Worm (Caenorhabditis elegans) whole organism, young adult: ENCODE results near the gene sedl-1.

Source experiments
- B0035.1 ChIP-seq: sonication (generic microtip); optimal IDR thresholded peaks from 2 replicates; lab custom pipeline; 2016; ENCODE audit warnings: missing genetic modification characterization, mild to moderate bottlenecking, missing compliant biosample characterization, missing genotype, missing genetic modification reagents
- D2030.7 ChIP-seq: fragments of 200-800 bp; sonication (Bioruptor generic); IDR thresholded peaks from 2 replicates; pipeline ENCODE4 v1.3.6; 2022; ENCODE audit warnings: missing genetic modification reagents, missing genetic modification characterization, missing compliant biosample characterization
- F22D6.2 ChIP-seq: sonication (generic microtip); optimal IDR thresholded peaks from 2 replicates; lab custom pipeline; 2016; ENCODE audit warnings: mild to moderate bottlenecking, missing genetic modification characterization, missing compliant biosample characterization
- F52B5.7 ChIP-seq: sonication (generic microtip); optimal IDR thresholded peaks from 2 replicates; lab custom pipeline; 2016; ENCODE audit warnings: mild to moderate bottlenecking, missing genetic modification characterization, missing compliant biosample characterization
- K12H6.12 ChIP-seq: fragments of 200-800 bp; sonication (Bioruptor generic); optimal IDR thresholded peaks from 2 replicates; lab custom pipeline; 2018; ENCODE audit warnings: mild to moderate bottlenecking, missing genetic modification characterization, missing compliant biosample characterization
- Y53G8AR.9 ChIP-seq: fragments of 200-800 bp; sonication (Bioruptor generic); conservative IDR thresholded peaks from 2 replicates; pipeline ENCODE4 v1.3.6; 2022; ENCODE audit warnings: missing genetic modification reagents, missing genetic modification characterization, missing compliant biosample characterization
- Y79H2A.3 ChIP-seq: fragments of 200-800 bp; sonication (Bioruptor generic); conservative IDR thresholded peaks from 2 replicates; pipeline ENCODE4 v1.3.6; 2022; ENCODE audit warnings: missing genetic modification reagents, missing genetic modification characterization, missing compliant biosample characterization
- akir-1 ChIP-seq: fragments of 200-800 bp; sonication (Bioruptor generic); optimal IDR thresholded peaks from 2 replicates; lab custom pipeline; 2018; ENCODE audit warnings: mild to moderate bottlenecking, missing genetic modification characterization, moderate library complexity, missing compliant biosample characterization
- aptf-2 ChIP-seq: fragments of 200-800 bp; sonication (Bioruptor generic); conservative IDR thresholded peaks from 2 replicates; pipeline ENCODE4 v1.3.6; 2022; ENCODE audit warnings: missing genetic modification reagents, missing genetic modification characterization, missing compliant biosample characterization
- atf-7 ChIP-seq: sonication (generic microtip); optimal IDR thresholded peaks from 2 replicates; lab custom pipeline; 2017; ENCODE audit warnings: mild to moderate bottlenecking, missing genetic modification characterization, missing compliant biosample characterization
- attf-5 ChIP-seq: fragments of 200-800 bp; sonication (Bioruptor generic); optimal IDR thresholded peaks from 2 replicates; lab custom pipeline; 2018; ENCODE audit warnings: mild to moderate bottlenecking, missing genetic modification characterization, missing compliant biosample characterization
- attf-6 ChIP-seq: fragments of 200-800 bp; sonication (Bioruptor generic); IDR thresholded peaks from 2 replicates; pipeline ENCODE4 v1.3.6; 2022; ENCODE audit warnings: missing genetic modification reagents, missing genetic modification characterization, missing compliant biosample characterization
- bed-1 ChIP-seq: fragments of 200-800 bp; sonication (Bioruptor generic); IDR thresholded peaks from 2 replicates; pipeline ENCODE4 v1.3.6; 2022; ENCODE audit warnings: missing genetic modification reagents, missing genetic modification characterization, missing compliant biosample characterization
- bed-2 ChIP-seq: fragments of 200-800 bp; sonication (Bioruptor generic); IDR thresholded peaks from 2 replicates; pipeline ENCODE4 v1.3.6; 2022; ENCODE audit warnings: missing genetic modification reagents, missing genetic modification characterization, missing compliant biosample characterization
- ccch-3 ChIP-seq: fragments of 200-800 bp; sonication (Bioruptor generic); optimal IDR thresholded peaks from 2 replicates; lab custom pipeline; 2018; ENCODE audit warnings: mild to moderate bottlenecking, missing genetic modification characterization, missing compliant biosample characterization
- ceh-100 ChIP-seq: fragments of 200-800 bp; sonication (Bioruptor generic); IDR thresholded peaks from 2 replicates; pipeline ENCODE4 v1.3.6; 2022; ENCODE audit warnings: missing genetic modification reagents, missing genetic modification characterization, missing compliant biosample characterization
- ceh-40 ChIP-seq: fragments of 200-800 bp; sonication (Bioruptor generic); IDR thresholded peaks from 2 replicates; pipeline ENCODE4 v1.3.6; 2022; ENCODE audit warnings: missing genetic modification characterization, missing compliant biosample characterization
- ceh-58 ChIP-seq: fragments of 200-800 bp; sonication (Bioruptor generic); IDR thresholded peaks from 2 replicates; pipeline ENCODE4 v1.3.6; 2022; ENCODE audit warnings: missing genetic modification characterization, missing compliant biosample characterization
- ceh-79 ChIP-seq: sonication (generic microtip); optimal IDR thresholded peaks from 2 replicates; lab custom pipeline; 2017; ENCODE audit warnings: mild to moderate bottlenecking, missing genetic modification characterization, missing compliant biosample characterization
- ceh-91 ChIP-seq: fragments of 200-800 bp; sonication (Bioruptor generic); IDR thresholded peaks from 2 replicates; pipeline ENCODE4 v1.3.6; 2022; ENCODE audit warnings: missing genetic modification reagents, missing genetic modification characterization, missing compliant biosample characterization
- chd-7 ChIP-seq: sonication (generic microtip); optimal IDR thresholded peaks from 2 replicates; lab custom pipeline; 2016; ENCODE audit warnings: mild to moderate bottlenecking, missing genetic modification characterization, moderate library complexity, missing compliant biosample characterization
- efl-1 ChIP-seq: fragments of 150-350 bp; optimal IDR thresholded peaks from 2 replicates; lab custom pipeline; 2014; ENCODE audit warnings: missing biosample characterization, missing genetic modification reagents, missing genetic modification characterization
- ekl-4 ChIP-seq: fragments of 200-800 bp; sonication (Bioruptor generic); IDR thresholded peaks from 2 replicates; pipeline ENCODE4 v1.3.6; 2022; ENCODE audit warnings: missing genetic modification reagents, missing genetic modification characterization, missing compliant biosample characterization
- ets-4 ChIP-seq: fragments of 200-800 bp; sonication (Bioruptor generic); optimal IDR thresholded peaks from 2 replicates; lab custom pipeline; 2018; ENCODE audit warnings: mild to moderate bottlenecking, missing genetic modification characterization, missing compliant biosample characterization
- him-1 ChIP-seq: sonication (generic microtip); optimal IDR thresholded peaks from 2 replicates; lab custom pipeline; 2016; ENCODE audit warnings: missing genotype, missing genetic modification reagents, missing genetic modification characterization, missing compliant biosample characterization
- hmg-1.2 ChIP-seq: fragments of 200-800 bp; sonication (Bioruptor generic); IDR thresholded peaks from 2 replicates; pipeline ENCODE4 v1.3.6; 2022; ENCODE audit warnings: missing genetic modification reagents, missing genetic modification characterization, missing compliant biosample characterization
- lag-1 ChIP-seq: fragments of 200-800 bp; sonication (Bioruptor generic); IDR thresholded peaks from 2 replicates; pipeline ENCODE4 v1.3.6; 2022; ENCODE audit warnings: missing genetic modification reagents, missing genetic modification characterization, missing compliant biosample characterization
- lin-26 ChIP-seq: fragments of 200-800 bp; sonication (Bioruptor generic); IDR thresholded peaks from 2 replicates; pipeline ENCODE4 v1.3.6; 2022; ENCODE audit warnings: missing genetic modification reagents, missing genetic modification characterization, missing compliant biosample characterization
- lin-35 ChIP-seq, 3 experiments: fragments of 150-350 bp in 2 of 3; sonication (generic microtip) in 1 of 3; optimal IDR thresholded peaks; 2 replicates each; lab custom pipeline; 2014 to 2018; ENCODE audit warnings: missing biosample characterization in 3 of 3, missing genetic modification characterization in 3 of 3, missing genetic modification reagents in 3 of 3
- madf-6 ChIP-seq: fragments of 200-800 bp; sonication (Bioruptor generic); IDR thresholded peaks from 2 replicates; pipeline ENCODE4 v1.3.6; 2022; ENCODE audit warnings: missing genetic modification reagents, missing genetic modification characterization, missing compliant biosample characterization
- mel-28 ChIP-seq: sonication (generic microtip); optimal IDR thresholded peaks from 2 replicates; lab custom pipeline; 2016; ENCODE audit warnings: borderline replicate concordance, mild to moderate bottlenecking, missing genetic modification characterization, missing compliant biosample characterization
- nfya-1 ChIP-seq: sonication (generic microtip); optimal IDR thresholded peaks from 2 replicates; lab custom pipeline; 2017; ENCODE audit warnings: antibody characterized with exemption, missing compliant biosample characterization, missing genetic modification characterization, borderline replicate concordance; ENCODE audit not compliant: insufficient read depth
- nfyb-1 ChIP-seq: fragments of 200-800 bp; sonication (Bioruptor generic); IDR thresholded peaks from 2 replicates; pipeline ENCODE4 v1.3.6; 2022; ENCODE audit warnings: missing genetic modification reagents, missing genetic modification characterization, missing compliant biosample characterization
- nhr-27 ChIP-seq: fragments of 200-800 bp; sonication (Bioruptor generic); optimal IDR thresholded peaks from 2 replicates; lab custom pipeline; 2018; ENCODE audit warnings: mild to moderate bottlenecking, missing genetic modification characterization, moderate library complexity, missing compliant biosample characterization
- pha-4 ChIP-seq: fragments of 150-350 bp; sonication (generic microtip); optimal IDR thresholded peaks from 2 replicates; lab custom pipeline; 2014; ENCODE audit warnings: missing biosample characterization, missing genetic modification reagents, missing genetic modification characterization
- rec-8 ChIP-seq, 2 experiments: sonication (generic microtip); optimal IDR thresholded peaks; 2 replicates each; lab custom pipeline; 2016; ENCODE audit warnings: mild to moderate bottlenecking in 2 of 2, missing genetic modification characterization in 2 of 2, missing genetic modification reagents in 2 of 2, missing genotype in 2 of 2, missing biosample characterization in 1 of 2, missing compliant biosample characterization in 1 of 2, moderate library complexity in 1 of 2
- sdz-38 ChIP-seq: sonication (generic microtip); optimal IDR thresholded peaks from 2 replicates; lab custom pipeline; 2016; ENCODE audit warnings: missing genotype, missing genetic modification characterization, missing compliant biosample characterization
- unc-130 ChIP-seq: sonication (generic microtip); optimal IDR thresholded peaks from 2 replicates; lab custom pipeline; 2016; ENCODE audit warnings: missing genetic modification reagents, missing genetic modification characterization, missing compliant biosample characterization
- ztf-22 ChIP-seq: fragments of 200-800 bp; sonication (Bioruptor generic); optimal IDR thresholded peaks from 2 replicates; lab custom pipeline; 2018; ENCODE audit warnings: mild to moderate bottlenecking, missing genetic modification characterization, moderate library complexity, missing compliant biosample characterization
- ztf-28 ChIP-seq: fragments of 200-800 bp; sonication (Bioruptor generic); IDR thresholded peaks from 2 replicates; pipeline ENCODE4 v1.3.6; 2022; ENCODE audit warnings: missing genetic modification reagents, missing genetic modification characterization, missing compliant biosample characterization

The sedl-1 gene

ce11 chrX:1454385-1454784 is 14.3 kb upstream of the sedl-1 start (continued):
- TF ChIP-seq Y79H2A.3 (GFP tag; lab: Robert Waterston, UW) (no peak), ccch-3 (GFP tag; lab: Kevin White, UChicago) (no peak), ceh-40 (GFP tag; lab: Robert Waterston, UW) (no peak), nhr-27 (tag; lab: Kevin White, UChicago) (peak; percentile 30), madf-6 (GFP tag; lab: Robert Waterston, UW) (0 out of 2 replicates have a peak, but pooled peaks have one; percentile 28), ztf-22 (GFP tag; lab: Kevin White, UChicago) (peak; percentile 72), rec-8 (tag; optimal IDR thresholded peaks at IDR 0.05; lab: Kevin White, UChicago) (no peak), lin-35 (GFP tag; optimal IDR thresholded peaks at IDR 0.05; lab: Kevin White, UChicago) (peak in 1 of 3 experiments; percentile 69), ztf-28 (GFP tag; lab: Robert Waterston, UW) (no peak), him-1 (tag; lab: Kevin White, UChicago) (no peak), akir-1 (no peak), aptf-2 (no peak), K12H6.12 (peak; percentile 93), unc-130 (GFP tag; lab: Kevin White, UChicago) (no peak), sdz-38 (tag; lab: Kevin White, UChicago) (no peak), attf-5 (GFP tag; lab: Kevin White, UChicago) (peak; percentile 93), hmg-1.2 (GFP tag; lab: Robert Waterston, UW) (peak; percentile 92), bed-2 (GFP tag; lab: Robert Waterston, UW) (peak; percentile 65; the same call in 1 of the 2 replicates), lin-26 (GFP tag; lab: Robert Waterston, UW) (0 out of 2 replicates have a peak, but pooled peaks have one; percentile 74), chd-7 (tag; lab: Kevin White, UChicago) (peak; percentile 86), mel-28 (tag; lab: Kevin White, UChicago) (no peak), F22D6.2 (tag; lab: Kevin White, UChicago) (peak; percentile 42), efl-1 (GFP tag; lab: Kevin White, UChicago) (no peak), B0035.1 (peak; percentile 3), pha-4 (tag; lab: Kevin White, UChicago) (peak; percentile 55), attf-6 (GFP tag; lab: Robert Waterston, UW) (no peak), nfya-1 (tag; lab: Kevin White, UChicago) (no peak), ceh-79 (tag; lab: Kevin White, UChicago) (no peak), ceh-91 (0 out of 2 replicates have a peak, but pooled peaks have one; percentile 13), ceh-100 (GFP tag; lab: Robert Waterston, UW) (no peak)

- TF ChIP-seq atf-7 (peak; percentile 95), lag-1 (GFP tag; lab: Robert Waterston, UW) (no peak), F52B5.7 (tag; lab: Kevin White, UChicago) (no peak), bed-1 (no peak), mel-28 (tag; lab: Kevin White, UChicago) (no peak)
- TF ChIP-seq, all 124 proteins: peak for 1
These were observed 13.7 kb upstream of the sedl-1 start, which contains the start of gene cebp-1 for ce11 chrX:1453770-1454169. TSS of gene cebp-1 (minus strand) at chrX:1453868.

- TF ChIP-seq nfyb-1 (GFP tag; lab: Robert Waterston, UW) (peak; percentile 39; the same call in 1 of the 2 replicates), nhr-27 (tag; lab: Kevin White, UChicago) (peak; percentile 35), ztf-28 (GFP tag; lab: Robert Waterston, UW) (no peak), ceh-58 (GFP tag; lab: Robert Waterston, UW) (0 out of 2 replicates have a peak, but pooled peaks have one; percentile 73), ekl-4 (GFP tag; lab: Robert Waterston, UW) (peak; percentile 11; the same call in 1 of the 2 replicates), ets-4 (GFP tag; lab: Kevin White, UChicago) (no peak), Y53G8AR.9 (0 out of 2 replicates have a peak, but pooled peaks have one; percentile 60), lin-35 (GFP tag; optimal IDR thresholded peaks at IDR 0.05; lab: Kevin White, UChicago) (peak in 1 of 3 experiments; percentile 56), D2030.7 (no peak), lin-26 (GFP tag; lab: Robert Waterston, UW) (0 out of 2 replicates have a peak, but pooled peaks have one; percentile 39)
These were observed 11.9 kb upstream of the sedl-1 start for ce11 chrX:1451816-1452602.
